Worm (Caenorhabditis elegans): ENCODE data around the gene T19C9.10.

Gene T19C9.10

DNA sequence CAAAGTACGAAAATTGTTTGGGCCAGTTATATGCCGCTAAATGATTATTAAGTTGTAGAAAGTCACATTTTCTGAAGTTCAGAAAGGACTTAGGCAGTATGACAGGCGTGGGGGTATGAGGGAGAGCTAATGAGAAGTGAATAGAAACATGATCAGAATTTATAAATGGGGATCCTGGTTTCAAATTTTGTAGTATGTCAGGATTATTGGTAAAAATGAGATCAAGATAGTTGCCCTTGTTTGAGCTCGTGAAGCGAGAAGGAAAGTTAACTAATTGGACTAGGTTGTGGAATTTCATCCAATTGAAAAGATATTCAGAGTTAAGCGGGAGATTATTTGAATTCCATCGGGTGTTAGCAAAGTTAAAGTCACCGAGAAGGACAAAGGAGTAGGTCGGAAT is 4.0 kb upstream of the T19C9.10 start:
- TF ChIP-seq ceh-82 (tag; optimal IDR thresholded peaks at IDR 0.05): no peak
- no peak for TF ChIP-seq nhr-76 (tag; optimal IDR thresholded peaks at IDR 0.05)
- TF ChIP-seq lin-39 (tag; optimal IDR thresholded peaks at IDR 0.05): no peak

DNA sequence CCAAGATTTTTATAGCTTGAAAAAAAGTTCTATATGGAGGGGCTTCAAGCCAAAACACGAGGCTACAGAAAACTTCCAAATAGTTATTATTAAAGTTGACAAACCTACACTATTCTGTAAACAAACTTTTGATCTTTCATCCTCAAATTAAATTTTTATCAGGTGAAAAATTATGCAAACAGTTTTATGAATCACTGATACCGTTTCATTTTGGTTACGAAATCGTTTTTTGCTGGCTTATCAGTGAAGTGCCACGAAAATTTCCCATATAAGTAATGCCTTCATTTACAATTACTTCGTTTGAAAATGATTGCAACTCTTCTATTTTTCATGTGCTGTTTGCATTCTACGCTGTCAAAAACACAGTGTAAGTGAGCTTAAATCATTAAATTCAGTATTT is 2.4 kb downstream of the T19C9.10 start, which contains the start of gene T19C9.8:
Gene T19C9.8, plus strand, starts transcription at position 299 of the 400 bp plus-strand sequence.
- TF ChIP-seq fos-1 (tag; optimal IDR thresholded peaks at IDR 0.05): no peak
- no peak for TF ChIP-seq ceh-82 (tag; optimal IDR thresholded peaks at IDR 0.05)
- TF ChIP-seq pqm-1 (tag; optimal IDR thresholded peaks at IDR 0.05): peak; percentile 77
- TF ChIP-seq ceh-16 (tag; optimal IDR thresholded peaks at IDR 0.05): no peak
- TF ChIP-seq elt-2 (tag; optimal IDR thresholded peaks at IDR 0.05): peak; percentile 94
- TF ChIP-seq daf-12 (tag; optimal IDR thresholded peaks at IDR 0.05): no peak
- TF ChIP-seq tbx-2 (tag; optimal IDR thresholded peaks at IDR 0.05): no peak
- TF ChIP-seq nhr-11 (tag; optimal IDR thresholded peaks at IDR 0.05): no peak

DNA sequence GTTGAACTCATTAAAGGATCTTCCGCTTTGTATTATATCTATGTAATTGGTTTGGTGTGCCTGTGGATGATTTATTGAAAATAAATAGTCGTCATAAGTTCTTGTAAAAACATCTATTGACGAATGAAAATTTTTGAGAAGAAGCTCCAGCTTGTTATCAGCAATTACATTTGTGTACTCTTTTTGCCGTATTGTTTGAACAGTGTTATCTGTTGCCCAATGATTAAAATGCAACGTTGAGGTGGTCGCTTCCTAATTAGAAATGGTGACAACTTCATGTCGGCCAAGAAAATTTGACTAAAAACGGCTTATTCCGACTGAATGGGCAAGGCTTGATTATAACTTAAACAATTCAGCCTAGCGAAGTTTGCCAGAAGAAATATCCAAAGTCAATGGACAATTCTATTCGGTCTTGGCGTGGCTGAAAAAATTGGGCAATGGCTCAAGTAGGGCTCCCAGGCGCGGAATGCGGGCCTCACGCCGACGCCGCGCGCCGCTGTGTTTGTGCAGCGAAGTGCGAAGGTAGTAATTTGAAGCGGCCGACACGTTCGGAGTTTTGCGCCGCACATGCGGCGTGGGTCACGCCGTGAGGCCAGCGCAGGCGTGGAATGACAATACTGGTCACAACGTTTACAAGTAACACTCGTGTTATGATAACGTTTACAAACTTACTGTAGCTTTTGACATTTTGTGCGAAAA is 4.3 kb downstream of the T19C9.10 start:
- TF ChIP-seq elt-2 (tag; optimal IDR thresholded peaks at IDR 0.05) (peak; percentile 70), pha-4 (tag; optimal IDR thresholded peaks at IDR 0.05) (peak; percentile 21), fkh-10 (GFP tag; optimal IDR thresholded peaks at IDR 0.05) (no peak), ceh-9 (tag; optimal IDR thresholded peaks at IDR 0.05) (no peak), unc-39 (tag; optimal IDR thresholded peaks at IDR 0.05) (no peak), ceh-16 (tag; optimal IDR thresholded peaks at IDR 0.05) (no peak), pqm-1 (tag; optimal IDR thresholded peaks at IDR 0.05) (peak; percentile 22), nhr-76 (tag; optimal IDR thresholded peaks at IDR 0.05) (no peak), ceh-28 (tag; optimal IDR thresholded peaks at IDR 0.05) (no peak), egl-5 (tag; optimal IDR thresholded peaks at IDR 0.05) (no peak), jun-1 (tag; optimal IDR thresholded peaks at IDR 0.05) (no peak)

DNA sequence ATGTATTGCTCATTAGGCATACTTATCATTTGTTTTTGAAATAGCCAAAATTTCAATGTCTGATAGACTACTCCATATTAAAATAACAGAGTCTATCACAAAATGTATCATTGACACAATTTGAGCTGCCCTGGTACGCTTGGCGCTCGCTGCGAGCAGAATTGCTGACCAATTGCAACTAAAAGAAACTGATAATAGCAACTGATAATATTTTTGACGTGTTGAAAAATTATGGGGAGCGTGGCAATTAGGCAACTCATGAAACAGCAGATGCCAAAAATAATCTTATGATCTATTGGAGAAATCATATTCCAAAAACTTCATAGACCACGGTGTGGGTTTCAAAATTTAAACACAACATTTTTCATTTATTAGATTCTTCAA is 4.9 kb downstream of the T19C9.10 start:
- TF ChIP-seq elt-2 (tag; optimal IDR thresholded peaks at IDR 0.05) (peak; percentile 90), pha-4 (tag; optimal IDR thresholded peaks at IDR 0.05) (no peak), zag-1 (tag; optimal IDR thresholded peaks at IDR 0.05) (no peak), nfya-1 (tag; optimal IDR thresholded peaks at IDR 0.05; ENCODE audit: insufficient read depth) (no peak), unc-62 (GFP tag; optimal IDR thresholded peaks at IDR 0.05) (no peak), nhr-77 (tag; optimal IDR thresholded peaks at IDR 0.05) (no peak), mml-1 (tag; optimal IDR thresholded peaks at IDR 0.05) (no peak), pqm-1 (tag; optimal IDR thresholded peaks at IDR 0.05) (peak; percentile 55), nhr-237 (tag; optimal IDR thresholded peaks at IDR 0.05) (no peak), unc-39 (tag; optimal IDR thresholded peaks at IDR 0.05) (no peak), snpc-4 (tag; optimal IDR thresholded peaks at IDR 0.05) (no peak), ZK546.5 (tag; optimal IDR thresholded peaks at IDR 0.05) (no peak), nhr-12 (tag; optimal IDR thresholded peaks at IDR 0.05) (no peak)

DNA sequence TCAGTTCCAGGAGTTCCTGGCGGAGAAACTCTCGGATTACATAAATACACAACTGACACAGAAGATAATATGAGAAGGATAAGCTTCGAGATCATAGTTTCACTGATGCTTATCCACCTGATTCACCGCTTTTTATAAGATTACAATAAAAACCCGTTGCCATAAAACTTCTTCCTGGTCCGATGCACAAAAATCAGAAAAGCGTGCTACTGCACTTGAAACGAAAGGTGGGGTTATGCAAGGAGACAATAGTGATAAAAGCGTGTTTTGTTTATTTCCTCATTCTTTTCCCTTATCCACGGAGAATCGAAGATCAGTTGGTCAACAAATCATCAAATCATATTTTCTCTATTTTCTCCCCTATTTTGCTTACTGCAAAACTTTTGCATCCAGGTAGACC is 6.2 kb downstream of the T19C9.10 start, which contains the start of gene Y68A4B.3:
Gene Y68A4B.3, minus strand, starts transcription at position 101 of the 400 bp plus-strand sequence.
- TF ChIP-seq fos-1 (tag; optimal IDR thresholded peaks at IDR 0.05) (no peak), lin-15B (tag; optimal IDR thresholded peaks at IDR 0.05) (no peak), tbx-2 (tag; optimal IDR thresholded peaks at IDR 0.05) (no peak), eor-1 (tag; optimal IDR thresholded peaks at IDR 0.05) (no peak), daf-12 (tag; optimal IDR thresholded peaks at IDR 0.05) (no peak), nhr-237 (tag; optimal IDR thresholded peaks at IDR 0.05) (no peak), nhr-67 (tag; optimal IDR thresholded peaks at IDR 0.05) (no peak), pha-4 (tag; optimal IDR thresholded peaks at IDR 0.05) (no peak), fkh-10 (GFP tag; optimal IDR thresholded peaks at IDR 0.05) (no peak), nhr-12 (tag; optimal IDR thresholded peaks at IDR 0.05) (no peak), nhr-25 (tag; optimal IDR thresholded peaks at IDR 0.05) (no peak), mdl-1 (tag; optimal IDR thresholded peaks at IDR 0.05) (no peak), ama-1 (optimal IDR thresholded peaks at IDR 0.05) (no peak), nfya-1 (tag; optimal IDR thresholded peaks at IDR 0.05; ENCODE audit: insufficient read depth) (no peak), nhr-76 (tag; optimal IDR thresholded peaks at IDR 0.05) (no peak)

DNA sequence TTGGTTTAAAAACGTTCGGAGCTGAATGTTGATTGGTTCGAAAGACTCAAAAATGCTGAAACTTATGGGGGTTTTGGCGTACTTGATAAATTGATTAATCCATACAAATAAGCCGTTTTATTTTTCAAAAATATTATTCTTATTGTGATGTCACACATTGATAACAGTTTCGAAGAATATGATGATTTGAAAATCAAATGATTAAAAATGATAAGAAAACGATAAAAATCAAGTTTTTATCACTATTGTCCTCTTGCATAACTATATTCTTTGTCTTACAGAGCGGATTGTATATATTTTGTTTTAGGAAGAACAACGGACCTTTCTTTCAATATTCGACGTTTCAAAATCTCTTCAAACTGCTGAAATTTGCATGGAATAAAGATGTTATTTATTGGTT is 6.6 kb downstream of the T19C9.10 start:
- no peak for TF ChIP-seq ama-1 (optimal IDR thresholded peaks at IDR 0.05)
- TF ChIP-seq nhr-12 (tag; optimal IDR thresholded peaks at IDR 0.05): no peak
- no peak for TF ChIP-seq egl-5 (tag; optimal IDR thresholded peaks at IDR 0.05)
- no peak for TF ChIP-seq ztf-11 (tag; optimal IDR thresholded peaks at IDR 0.05)
- no peak for TF ChIP-seq skn-1 (tag; optimal IDR thresholded peaks at IDR 0.05)
- TF ChIP-seq unc-62 (GFP tag; optimal IDR thresholded peaks at IDR 0.05): no peak
- peak; percentile 8 for TF ChIP-seq pqm-1 (tag; optimal IDR thresholded peaks at IDR 0.05)
- TF ChIP-seq egl-27 (tag; optimal IDR thresholded peaks at IDR 0.05): no peak
- peak; percentile 76 for TF ChIP-seq elt-2 (tag; optimal IDR thresholded peaks at IDR 0.05)
